Worm (Caenorhabditis elegans) whole organism, late embryonic: ENCODE data around the gene apn-1.

Experiments
- K09A11.1 ChIP-seq: sonication (generic microtip); optimal IDR thresholded peaks from 2 replicates; lab custom pipeline; 2017; ENCODE audit warnings: antibody characterized with exemption, mild to moderate bottlenecking, missing genetic modification characterization, missing compliant biosample characterization; ENCODE audit not compliant: insufficient read depth
- T23F11.4 ChIP-seq: fragments of 200-800 bp; sonication (Bioruptor generic); optimal IDR thresholded peaks from 2 replicates; lab custom pipeline; 2018; ENCODE audit warnings: mild to moderate bottlenecking, missing genetic modification characterization, missing compliant biosample characterization
- ama-1 ChIP-seq: fragments of 150-350 bp; optimal IDR thresholded peaks from 2 replicates; lab custom pipeline; 2014
- fkh-10 ChIP-seq: fragments of 150-350 bp; optimal IDR thresholded peaks from 2 replicates; lab custom pipeline; 2014; ENCODE audit warnings: missing biosample characterization, missing genetic modification reagents, missing genetic modification characterization
- pha-4 ChIP-seq: fragments of 150-350 bp; optimal IDR thresholded peaks from 2 replicates; lab custom pipeline; 2018; ENCODE audit warnings: missing biosample characterization, missing genetic modification reagents, missing genetic modification characterization
- unc-42 ChIP-seq: sonication (generic microtip); optimal IDR thresholded peaks from 2 replicates; lab custom pipeline; 2016; ENCODE audit warnings: missing genotype, missing genetic modification characterization, missing compliant biosample characterization

DNA sequence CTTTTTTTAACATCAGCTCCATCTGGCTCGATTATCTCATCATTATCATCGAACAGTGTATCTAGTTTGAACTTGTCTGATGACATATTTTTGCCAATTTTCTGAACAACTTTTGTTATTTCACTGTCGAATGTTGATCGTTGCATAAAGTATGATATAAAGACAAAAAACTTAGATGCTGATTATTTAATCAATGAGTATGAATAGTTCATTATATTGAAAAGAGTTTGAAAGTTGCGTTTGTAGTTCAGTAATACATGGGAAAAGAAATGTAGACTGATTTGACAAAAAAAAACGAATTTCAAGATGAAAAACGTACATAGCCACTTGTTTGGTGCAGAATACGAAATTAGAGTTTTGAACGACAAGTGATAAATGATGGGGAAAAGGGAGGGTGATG is 24.9 kb upstream of the apn-1 start, which contains the start of gene hda-2:
- TF ChIP-seq unc-42 (tag; lab: Kevin White, UChicago) (no peak), pha-4 (no peak), fkh-10 (GFP tag; lab: Kevin White, UChicago) (no peak), ama-1 (no peak), T23F11.4 (GFP tag; lab: Kevin White, UChicago) (no peak), K09A11.1 (tag; lab: Kevin White, UChicago) (no peak)
